Worm (Caenorhabditis elegans) whole organism, young adult: Measurements from ENCODE around the gene Y54F10AM.11.
A peak's percentile ranks its signal among the peaks of the same experiment; 100 is the strongest.

Source experiments
- B0019.2 ChIP-seq: fragments of 200-800 bp; sonication (Bioruptor generic); conservative IDR thresholded peaks from 2 replicates; pipeline ENCODE4 v1.3.6; 2022; ENCODE audit warnings: missing genetic modification reagents, missing genetic modification characterization, missing compliant biosample characterization
- B0035.1 ChIP-seq: sonication (generic microtip); optimal IDR thresholded peaks from 2 replicates; lab custom pipeline; 2016; ENCODE audit warnings: missing genetic modification characterization, mild to moderate bottlenecking, missing compliant biosample characterization, missing genotype, missing genetic modification reagents
- B0261.1 ChIP-seq: sonication (generic microtip); optimal IDR thresholded peaks from 2 replicates; lab custom pipeline; 2016; ENCODE audit warnings: mild to moderate bottlenecking, missing genetic modification characterization, moderate library complexity, missing compliant biosample characterization
- B0336.3 ChIP-seq: fragments of 200-800 bp; sonication (Bioruptor generic); IDR thresholded peaks from 2 replicates; pipeline ENCODE4 v1.3.6; 2022; ENCODE audit warnings: missing genetic modification characterization, missing compliant biosample characterization
- D2030.7 ChIP-seq: fragments of 200-800 bp; sonication (Bioruptor generic); IDR thresholded peaks from 2 replicates; pipeline ENCODE4 v1.3.6; 2022; ENCODE audit warnings: missing genetic modification reagents, missing genetic modification characterization, missing compliant biosample characterization
- F23B12.7 ChIP-seq: sonication (generic microtip); optimal IDR thresholded peaks from 2 replicates; lab custom pipeline; 2017; ENCODE audit warnings: missing genetic modification characterization, mild to moderate bottlenecking, missing compliant biosample characterization, antibody characterized with exemption, moderate library complexity; ENCODE audit not compliant: insufficient read depth
- F49E8.2 ChIP-seq: sonication (generic microtip); optimal IDR thresholded peaks from 3 replicates; lab custom pipeline; 2017; ENCODE audit warnings: missing genetic modification characterization, mild to moderate bottlenecking, missing compliant biosample characterization, antibody characterized with exemption, moderate library complexity; ENCODE audit not compliant: insufficient read depth
- F57A8.1 ChIP-seq: fragments of 200-800 bp; sonication (Bioruptor generic); optimal IDR thresholded peaks from 2 replicates; lab custom pipeline; 2018; ENCODE audit warnings: mild to moderate bottlenecking, missing genetic modification characterization, moderate library complexity, missing compliant biosample characterization
- F57C9.4 ChIP-seq: sonication (generic microtip); optimal IDR thresholded peaks from 2 replicates; lab custom pipeline; 2017; ENCODE audit warnings: mild to moderate bottlenecking, missing genetic modification characterization, missing compliant biosample characterization
- K11D2.4 ChIP-seq: fragments of 200-800 bp; sonication (Bioruptor generic); IDR thresholded peaks from 2 replicates; pipeline ENCODE4 v1.3.6; 2022; ENCODE audit warnings: missing genetic modification reagents, missing genetic modification characterization, missing compliant biosample characterization
- K12H6.12 ChIP-seq: fragments of 200-800 bp; sonication (Bioruptor generic); optimal IDR thresholded peaks from 2 replicates; lab custom pipeline; 2018; ENCODE audit warnings: mild to moderate bottlenecking, missing genetic modification characterization, missing compliant biosample characterization
- Y67H2A.10 ChIP-seq: fragments of 200-800 bp; sonication (Bioruptor generic); conservative IDR thresholded peaks from 2 replicates; pipeline ENCODE4 v1.3.6; 2022; ENCODE audit warnings: missing genetic modification reagents, missing genetic modification characterization, missing compliant biosample characterization
- Y79H2A.3 ChIP-seq: fragments of 200-800 bp; sonication (Bioruptor generic); conservative IDR thresholded peaks from 2 replicates; pipeline ENCODE4 v1.3.6; 2022; ENCODE audit warnings: missing genetic modification reagents, missing genetic modification characterization, missing compliant biosample characterization
- Y95B8A.8 ChIP-seq: fragments of 200-800 bp; sonication (Bioruptor generic); IDR thresholded peaks from 2 replicates; pipeline ENCODE4 v1.3.6; 2022; ENCODE audit warnings: missing genetic modification reagents, missing genetic modification characterization, missing compliant biosample characterization
- ZK185.1 ChIP-seq: sonication (generic microtip); optimal IDR thresholded peaks from 2 replicates; lab custom pipeline; 2016; ENCODE audit warnings: mild to moderate bottlenecking, missing genetic modification characterization, missing compliant biosample characterization; ENCODE audit not compliant: poor library complexity, severe bottlenecking
- aptf-2 ChIP-seq: fragments of 200-800 bp; sonication (Bioruptor generic); conservative IDR thresholded peaks from 2 replicates; pipeline ENCODE4 v1.3.6; 2022; ENCODE audit warnings: missing genetic modification reagents, missing genetic modification characterization, missing compliant biosample characterization
- aptf-3 ChIP-seq: fragments of 200-800 bp; sonication (Bioruptor generic); IDR thresholded peaks from 2 replicates; pipeline ENCODE4 v1.3.6; 2022; ENCODE audit warnings: missing genetic modification characterization, missing compliant biosample characterization
- ccch-3 ChIP-seq: fragments of 200-800 bp; sonication (Bioruptor generic); optimal IDR thresholded peaks from 2 replicates; lab custom pipeline; 2018; ENCODE audit warnings: mild to moderate bottlenecking, missing genetic modification characterization, missing compliant biosample characterization
- ceh-27 ChIP-seq: fragments of 200-800 bp; sonication (Bioruptor generic); optimal IDR thresholded peaks from 2 replicates; lab custom pipeline; 2018; ENCODE audit warnings: mild to moderate bottlenecking, missing genetic modification characterization, moderate library complexity, missing compliant biosample characterization
- ceh-58 ChIP-seq: fragments of 200-800 bp; sonication (Bioruptor generic); IDR thresholded peaks from 2 replicates; pipeline ENCODE4 v1.3.6; 2022; ENCODE audit warnings: missing genetic modification characterization, missing compliant biosample characterization
- ceh-79 ChIP-seq: sonication (generic microtip); optimal IDR thresholded peaks from 2 replicates; lab custom pipeline; 2017; ENCODE audit warnings: mild to moderate bottlenecking, missing genetic modification characterization, missing compliant biosample characterization
- dox-1 ChIP-seq: fragments of 200-800 bp; sonication (Bioruptor generic); IDR thresholded peaks from 2 replicates; pipeline ENCODE4 v1.3.6; 2022; ENCODE audit warnings: missing genetic modification reagents, missing genetic modification characterization, missing compliant biosample characterization
- dpff-1 ChIP-seq: sonication (generic microtip); optimal IDR thresholded peaks from 2 replicates; lab custom pipeline; 2017; ENCODE audit warnings: mild to moderate bottlenecking, missing genetic modification characterization, missing compliant biosample characterization
- egl-44 ChIP-seq: fragments of 200-800 bp; sonication (Bioruptor generic); IDR thresholded peaks from 2 replicates; pipeline ENCODE4 v1.3.6; 2022; ENCODE audit warnings: missing genetic modification reagents, missing genetic modification characterization, missing compliant biosample characterization
- egrh-3 ChIP-seq: fragments of 200-800 bp; sonication (Bioruptor generic); IDR thresholded peaks from 2 replicates; pipeline ENCODE4 v1.3.6; 2022; ENCODE audit warnings: missing genetic modification reagents, missing genetic modification characterization, missing compliant biosample characterization
- ets-4 ChIP-seq: fragments of 200-800 bp; sonication (Bioruptor generic); optimal IDR thresholded peaks from 2 replicates; lab custom pipeline; 2018; ENCODE audit warnings: mild to moderate bottlenecking, missing genetic modification characterization, missing compliant biosample characterization
- lin-26 ChIP-seq: fragments of 200-800 bp; sonication (Bioruptor generic); IDR thresholded peaks from 2 replicates; pipeline ENCODE4 v1.3.6; 2022; ENCODE audit warnings: missing genetic modification reagents, missing genetic modification characterization, missing compliant biosample characterization
- lin-35 ChIP-seq, 3 experiments: fragments of 150-350 bp in 2 of 3; sonication (generic microtip) in 1 of 3; optimal IDR thresholded peaks; 2 replicates each; lab custom pipeline; 2014 to 2018; ENCODE audit warnings: missing biosample characterization in 3 of 3, missing genetic modification characterization in 3 of 3, missing genetic modification reagents in 3 of 3
- lin-40 ChIP-seq: sonication (generic microtip); optimal IDR thresholded peaks from 2 replicates; lab custom pipeline; 2016; ENCODE audit warnings: missing genetic modification characterization, mild to moderate bottlenecking, missing compliant biosample characterization, missing genotype, missing genetic modification reagents
- lin-54 ChIP-seq: fragments of 200-800 bp; sonication (Bioruptor generic); optimal IDR thresholded peaks from 2 replicates; lab custom pipeline; 2018; ENCODE audit warnings: mild to moderate bottlenecking, missing genetic modification characterization, missing compliant biosample characterization
- mcd-1 ChIP-seq: fragments of 200-800 bp; sonication (Bioruptor generic); IDR thresholded peaks from 2 replicates; pipeline ENCODE4 v1.3.6; 2022; ENCODE audit warnings: missing genetic modification reagents, missing genetic modification characterization, missing compliant biosample characterization
- mel-28 ChIP-seq: sonication (generic microtip); optimal IDR thresholded peaks from 2 replicates; lab custom pipeline; 2016; ENCODE audit warnings: borderline replicate concordance, mild to moderate bottlenecking, missing genetic modification characterization, missing compliant biosample characterization
- nfya-2 ChIP-seq: fragments of 200-800 bp; sonication (Bioruptor generic); IDR thresholded peaks from 2 replicates; pipeline ENCODE4 v1.3.6; 2022; ENCODE audit warnings: missing genetic modification reagents, missing genetic modification characterization, missing compliant biosample characterization
- rcor-1 ChIP-seq: fragments of 200-800 bp; sonication (Bioruptor generic); IDR thresholded peaks from 2 replicates; pipeline ENCODE4 v1.3.6; 2022; ENCODE audit warnings: missing genetic modification reagents, missing genetic modification characterization, missing compliant biosample characterization
- rec-8 ChIP-seq, 2 experiments: sonication (generic microtip); optimal IDR thresholded peaks; 2 replicates each; lab custom pipeline; 2016; ENCODE audit warnings: mild to moderate bottlenecking in 2 of 2, missing genetic modification characterization in 2 of 2, missing genetic modification reagents in 2 of 2, missing genotype in 2 of 2, missing biosample characterization in 1 of 2, missing compliant biosample characterization in 1 of 2, moderate library complexity in 1 of 2
- repo-1 ChIP-seq: sonication (generic microtip); optimal IDR thresholded peaks from 2 replicates; lab custom pipeline; 2017; ENCODE audit warnings: mild to moderate bottlenecking, missing genetic modification characterization, missing compliant biosample characterization
- sdz-38 ChIP-seq: sonication (generic microtip); optimal IDR thresholded peaks from 2 replicates; lab custom pipeline; 2016; ENCODE audit warnings: missing genotype, missing genetic modification characterization, missing compliant biosample characterization
- snpc-1.1 ChIP-seq: sonication (generic microtip); optimal IDR thresholded peaks from 2 replicates; lab custom pipeline; 2017; ENCODE audit warnings: missing genetic modification characterization, mild to moderate bottlenecking, missing compliant biosample characterization, antibody characterized with exemption, moderate library complexity, missing genotype, missing genetic modification reagents; ENCODE audit not compliant: insufficient read depth
- snpc-1.3 ChIP-seq: sonication (generic microtip); optimal IDR thresholded peaks from 2 replicates; lab custom pipeline; 2017; ENCODE audit warnings: missing genetic modification characterization, mild to moderate bottlenecking, missing compliant biosample characterization, antibody characterized with exemption, moderate library complexity, missing genotype, missing genetic modification reagents; ENCODE audit not compliant: insufficient read depth
- somi-1 ChIP-seq: fragments of 200-800 bp; sonication (Bioruptor generic); optimal IDR thresholded peaks from 2 replicates; lab custom pipeline; 2018; ENCODE audit warnings: mild to moderate bottlenecking, missing genetic modification characterization, missing compliant biosample characterization
- unc-130 ChIP-seq: sonication (generic microtip); optimal IDR thresholded peaks from 2 replicates; lab custom pipeline; 2016; ENCODE audit warnings: missing genetic modification reagents, missing genetic modification characterization, missing compliant biosample characterization
- unc-62 ChIP-seq: fragments of 150-350 bp; optimal IDR thresholded peaks from 2 replicates; lab custom pipeline; 2014; ENCODE audit warnings: missing biosample characterization, missing genetic modification reagents, missing genetic modification characterization
- ztf-18 ChIP-seq: sonication (generic microtip); optimal IDR thresholded peaks from 2 replicates; lab custom pipeline; 2016; ENCODE audit warnings: missing genotype, mild to moderate bottlenecking, missing genetic modification characterization, missing compliant biosample characterization
- ztf-22 ChIP-seq: fragments of 200-800 bp; sonication (Bioruptor generic); optimal IDR thresholded peaks from 2 replicates; lab custom pipeline; 2018; ENCODE audit warnings: mild to moderate bottlenecking, missing genetic modification characterization, moderate library complexity, missing compliant biosample characterization
- ztf-25 ChIP-seq: fragments of 200-800 bp; sonication (Bioruptor generic); IDR thresholded peaks from 2 replicates; pipeline ENCODE4 v1.3.6; 2022; ENCODE audit warnings: missing genetic modification reagents, missing genetic modification characterization, missing compliant biosample characterization
- ztf-28 ChIP-seq: fragments of 200-800 bp; sonication (Bioruptor generic); IDR thresholded peaks from 2 replicates; pipeline ENCODE4 v1.3.6; 2022; ENCODE audit warnings: missing genetic modification reagents, missing genetic modification characterization, missing compliant biosample characterization
- ztf-6 ChIP-seq: fragments of 200-800 bp; sonication (Bioruptor generic); IDR thresholded peaks from 2 replicates; pipeline ENCODE4 v1.3.6; 2022; ENCODE audit warnings: missing genetic modification reagents, missing genetic modification characterization, missing compliant biosample characterization

Y54F10AM.11 gene

ce11 chrIII:2596984-2597454, 33.2 kb upstream of the Y54F10AM.11 start, which contains the start of gene apb-1:
TSS of gene apb-1 (minus strand) at chrIII:2597034.
- TF ChIP-seq B0336.3 (GFP tag; lab: Robert Waterston, UW) = peak; percentile 93
- TF ChIP-seq lin-35 (GFP tag; optimal IDR thresholded peaks at IDR 0.05; lab: Kevin White, UChicago) = peak in 2 of 3 experiments; percentile 51 to 94
- no peak for TF ChIP-seq ztf-22
- TF ChIP-seq rec-8 (tag; optimal IDR thresholded peaks at IDR 0.05; lab: Kevin White, UChicago) = no peak
- peak; percentile 92 for TF ChIP-seq rcor-1 (GFP tag; lab: Robert Waterston, UW)
- peak; percentile 39; the same call in 1 of the 2 replicates for TF ChIP-seq egrh-3 (GFP tag; lab: Robert Waterston, UW)
- TF ChIP-seq ccch-3 = no peak
- TF ChIP-seq Y79H2A.3 (GFP tag; lab: Robert Waterston, UW) = no peak
- TF ChIP-seq ztf-18 (tag; lab: Kevin White, UChicago) = peak; percentile 98
- TF ChIP-seq ets-4 = no peak
- TF ChIP-seq dox-1 (GFP tag; lab: Robert Waterston, UW) = no peak
- TF ChIP-seq egl-44 (GFP tag; lab: Robert Waterston, UW) = peak; percentile 47; the same call in 1 of the 2 replicates
- TF ChIP-seq B0261.1 (tag; lab: Kevin White, UChicago) = no peak
- TF ChIP-seq dpff-1 = no peak
- TF ChIP-seq B0019.2 (GFP tag; lab: Robert Waterston, UW) = no peak
- TF ChIP-seq K12H6.12 = peak; percentile 77
- no peak for TF ChIP-seq ztf-6 (GFP tag; lab: Robert Waterston, UW)
- no peak for TF ChIP-seq F57A8.1
- TF ChIP-seq repo-1 (tag; lab: Kevin White, UChicago) = peak; percentile 79
- TF ChIP-seq ztf-25 = no peak
- TF ChIP-seq K11D2.4 (GFP tag; lab: Robert Waterston, UW) = no peak
- peak; percentile 95 for TF ChIP-seq lin-40 (tag; lab: Kevin White, UChicago)
- TF ChIP-seq sdz-38 = no peak
- no peak for TF ChIP-seq ceh-27 (GFP tag; lab: Kevin White, UChicago)
- no peak for TF ChIP-seq aptf-3
- no peak for TF ChIP-seq unc-130
- TF ChIP-seq F49E8.2 = no peak
- TF ChIP-seq somi-1 (GFP tag; lab: Kevin White, UChicago) = no peak
- no peak for TF ChIP-seq lin-26 (GFP tag; lab: Robert Waterston, UW)
- no peak for TF ChIP-seq B0035.1
- peak; percentile 75 for TF ChIP-seq F23B12.7 (tag; lab: Kevin White, UChicago)
- TF ChIP-seq snpc-1.1 (tag; lab: Kevin White, UChicago) = no peak
- TF ChIP-seq mel-28 = no peak
- TF ChIP-seq Y67H2A.10 (GFP tag; lab: Robert Waterston, UW) = 0 out of 2 replicates have a peak, but pooled peaks have one; percentile 6
- TF ChIP-seq F57C9.4 (tag; lab: Kevin White, UChicago) = no peak
- TF ChIP-seq ztf-28 (GFP tag; lab: Robert Waterston, UW) = no peak
- no peak for TF ChIP-seq ZK185.1 (tag; lab: Kevin White, UChicago)
- peak; percentile 93 for TF ChIP-seq mcd-1 (GFP tag; lab: Robert Waterston, UW)
- TF ChIP-seq aptf-2 (GFP tag; lab: Robert Waterston, UW) = no peak
- TF ChIP-seq unc-62 (GFP tag; lab: Kevin White, UChicago) = no peak
- peak; percentile 88 for TF ChIP-seq lin-54 (GFP tag; lab: Kevin White, UChicago)
- TF ChIP-seq snpc-1.3 = peak; percentile 63
- TF ChIP-seq ceh-79 (tag; lab: Kevin White, UChicago) = no peak
- no peak for TF ChIP-seq ceh-58 (GFP tag; lab: Robert Waterston, UW)
- TF ChIP-seq Y95B8A.8 = 0 out of 2 replicates have a peak, but pooled peaks have one; percentile 61
- no peak for TF ChIP-seq nfya-2 (GFP tag; lab: Robert Waterston, UW)
- TF ChIP-seq D2030.7 (GFP tag; lab: Robert Waterston, UW) = peak; percentile 69
